Fruit fly (Drosophila melanogaster) whole organism, embryonic: ENCODE data around the gene CG44437.

Experiments used
- CG10543 ChIP-seq: fragments of 200-800 bp; sonication (Bioruptor generic); optimal IDR thresholded peaks from 3 replicates; lab custom pipeline; 2017; ENCODE audit warnings: missing biosample characterization, mild to moderate bottlenecking, missing genetic modification characterization, moderate library complexity
- CG10565 ChIP-seq: fragments of 200-800 bp; sonication (Bioruptor generic); optimal IDR thresholded peaks from 3 replicates; lab custom pipeline; 2016; ENCODE audit warnings: missing biosample characterization, mild to moderate bottlenecking, missing genetic modification characterization
- CG10979 ChIP-seq: fragments of 200-800 bp; sonication (Bioruptor generic); optimal IDR thresholded peaks from 2 replicates; lab custom pipeline; 2018; ENCODE audit warnings: missing biosample characterization, mild to moderate bottlenecking, missing genetic modification characterization, moderate library complexity
- CG12104 ChIP-seq: fragments of 200-800 bp; sonication (Bioruptor generic); optimal IDR thresholded peaks from 3 replicates; lab custom pipeline; 2016; ENCODE audit warnings: missing biosample characterization, missing genetic modification characterization
- CG12659 ChIP-seq: fragments of 200-800 bp; sonication (Bioruptor generic); optimal IDR thresholded peaks from 3 replicates; lab custom pipeline; 2017; ENCODE audit warnings: mild to moderate bottlenecking, missing biosample characterization, missing genetic modification reagents, missing genetic modification characterization
- CG14860 ChIP-seq: fragments of 200-800 bp; sonication (Bioruptor generic); IDR thresholded peaks from 3 replicates; pipeline ENCODE4 v1.3.6; 2022; ENCODE audit warnings: missing biosample characterization, missing genetic modification characterization; ENCODE audit not compliant: partially characterized antibody
- CG15073 ChIP-seq: fragments of 200-800 bp; sonication (Bioruptor generic); optimal IDR thresholded peaks from 2 replicates; lab custom pipeline; 2016; ENCODE audit warnings: missing biosample characterization, missing genetic modification characterization
- CG18262 ChIP-seq: fragments of 200-800 bp; optimal IDR thresholded peaks from 3 replicates; lab custom pipeline; 2019; ENCODE audit warnings: missing biosample characterization, mild to moderate bottlenecking, missing genetic modification characterization, moderate library complexity
- CG2199 ChIP-seq: fragments of 200-800 bp; sonication (Bioruptor generic); IDR thresholded peaks from 3 replicates; pipeline ENCODE4 v1.3.6; 2022; ENCODE audit warnings: missing biosample characterization, missing genetic modification characterization
- CG31388 ChIP-seq: fragments of 200-800 bp; sonication (Bioruptor generic); optimal IDR thresholded peaks from 2 replicates; lab custom pipeline; 2016; ENCODE audit warnings: missing biosample characterization, missing genetic modification characterization
- CG31441 ChIP-seq: fragments of 200-800 bp; sonication (Bioruptor generic); IDR thresholded peaks from 2 replicates; pipeline ENCODE4 v1.3.6; 2022; ENCODE audit warnings: missing biosample characterization, missing genetic modification characterization
- CG34422 ChIP-seq: fragments of 200-800 bp; sonication (Bioruptor generic); IDR thresholded peaks from 3 replicates; pipeline ENCODE4 v1.3.6; 2022; ENCODE audit warnings: missing biosample characterization, missing genetic modification characterization
- CG3995 ChIP-seq: fragments of 200-800 bp; sonication (Bioruptor generic); optimal IDR thresholded peaks from 3 replicates; lab custom pipeline; 2016; ENCODE audit warnings: missing biosample characterization, missing genetic modification characterization
- CG4820 ChIP-seq: fragments of 200-800 bp; sonication (Bioruptor generic); optimal IDR thresholded peaks from 3 replicates; lab custom pipeline; 2016; ENCODE audit warnings: missing biosample characterization, missing genetic modification characterization
- CG4854 ChIP-seq: fragments of 200-800 bp; sonication (Bioruptor generic); optimal IDR thresholded peaks from 2 replicates; lab custom pipeline; 2016; ENCODE audit warnings: missing biosample characterization, missing genetic modification characterization, inconsistent platforms
- CG6654 ChIP-seq: fragments of 200-800 bp; sonication (Bioruptor generic); optimal IDR thresholded peaks from 2 replicates; lab custom pipeline; 2017; ENCODE audit warnings: missing biosample characterization, mild to moderate bottlenecking, missing genetic modification characterization
- CG6689 ChIP-seq: fragments of 200-800 bp; sonication (Bioruptor generic); IDR thresholded peaks from 2 replicates; pipeline ENCODE4 v1.3.6; 2022; ENCODE audit warnings: missing biosample characterization, missing genetic modification characterization
- CG7963 ChIP-seq: fragments of 200-800 bp; sonication (Bioruptor generic); IDR thresholded peaks from 3 replicates; pipeline ENCODE4 v1.3.6; 2022; ENCODE audit warnings: missing biosample characterization, missing genetic modification characterization; ENCODE audit not compliant: partially characterized antibody
- CG9437 ChIP-seq: fragments of 200-800 bp; sonication (Bioruptor generic); optimal IDR thresholded peaks from 2 replicates; lab custom pipeline; 2018; ENCODE audit warnings: missing biosample characterization, mild to moderate bottlenecking, missing genetic modification characterization
- Chrac-16 ChIP-seq: fragments of 200-800 bp; sonication (Bioruptor generic); optimal IDR thresholded peaks from 3 replicates; lab custom pipeline; 2016; ENCODE audit warnings: missing biosample characterization, missing genetic modification characterization
- CrebB ChIP-seq: fragments of 200-800 bp; sonication (Bioruptor generic); optimal IDR thresholded peaks from 3 replicates; lab custom pipeline; 2018; ENCODE audit warnings: missing biosample characterization, mild to moderate bottlenecking, missing genetic modification characterization
- Dp ChIP-seq: fragments of 200-800 bp; sonication (Bioruptor generic); optimal IDR thresholded peaks from 2 replicates; lab custom pipeline; 2018; ENCODE audit warnings: missing biosample characterization, mild to moderate bottlenecking, missing genetic modification characterization, moderate library complexity
- Elba2 ChIP-seq: fragments of 200-800 bp; sonication (Bioruptor generic); optimal IDR thresholded peaks from 3 replicates; lab custom pipeline; 2016; ENCODE audit warnings: missing biosample characterization, missing genetic modification characterization
- Gug ChIP-seq: fragments of 200-800 bp; sonication (Bioruptor generic); IDR thresholded peaks from 4 replicates; pipeline ENCODE4 v1.3.6; 2022; ENCODE audit warnings: missing biosample characterization, missing genetic modification characterization
- HLH4C ChIP-seq: fragments of 200-800 bp; sonication (Bioruptor generic); IDR thresholded peaks from 3 replicates; pipeline ENCODE4 v1.3.6; 2022; ENCODE audit warnings: missing biosample characterization, missing genetic modification characterization; ENCODE audit not compliant: partially characterized antibody
- Hmr ChIP-seq: fragments of 200-800 bp; sonication (Bioruptor generic); optimal IDR thresholded peaks from 3 replicates; lab custom pipeline; 2017; ENCODE audit warnings: mild to moderate bottlenecking, missing biosample characterization, missing genetic modification reagents, missing genetic modification characterization
- Nf-YB ChIP-seq: fragments of 200-800 bp; sonication (Bioruptor generic); optimal IDR thresholded peaks from 3 replicates; lab custom pipeline; 2019; ENCODE audit warnings: missing biosample characterization, mild to moderate bottlenecking, missing genetic modification characterization, moderate library complexity
- NfI ChIP-seq: fragments of 200-800 bp; sonication (Bioruptor generic); optimal IDR thresholded peaks from 3 replicates; lab custom pipeline; 2018; ENCODE audit warnings: missing biosample characterization, mild to moderate bottlenecking, missing genetic modification characterization, moderate library complexity
- Poxn ChIP-seq: fragments of 200-800 bp; sonication (Bioruptor generic); IDR thresholded peaks from 2 replicates; pipeline ENCODE4 v1.3.6; 2022; ENCODE audit warnings: missing biosample characterization, missing genetic modification characterization
- Scr ChIP-seq: fragments of 200-800 bp; sonication (Bioruptor generic); IDR thresholded peaks from 2 replicates; pipeline ENCODE4 v1.3.6; 2022; ENCODE audit warnings: missing biosample characterization, missing genetic modification characterization; ENCODE audit not compliant: partially characterized antibody
- Sry-β ChIP-seq: fragments of 200-800 bp; sonication (Bioruptor generic); optimal IDR thresholded peaks from 2 replicates; lab custom pipeline; 2018; ENCODE audit warnings: missing biosample characterization, mild to moderate bottlenecking, missing genetic modification characterization, moderate library complexity
- Tbp ChIP-seq: fragments of >200 bp; optimal IDR thresholded peaks from 2 replicates; lab custom pipeline; 2018; ENCODE audit warnings: missing biosample characterization, missing genetic modification characterization
- chinmo ChIP-seq: fragments of 200-800 bp; sonication (Bioruptor generic); IDR thresholded peaks from 4 replicates; pipeline ENCODE4 v1.3.6; 2022; ENCODE audit warnings: missing biosample characterization, missing genetic modification characterization; ENCODE audit not compliant: partially characterized antibody
- emc ChIP-seq: fragments of 200-800 bp; sonication (Bioruptor generic); optimal IDR thresholded peaks from 2 replicates; lab custom pipeline; 2016; ENCODE audit warnings: missing biosample characterization, missing genetic modification characterization
- fd102C ChIP-seq: fragments of 200-800 bp; sonication (Bioruptor generic); optimal IDR thresholded peaks from 2 replicates; lab custom pipeline; 2018; ENCODE audit warnings: missing biosample characterization, mild to moderate bottlenecking, missing genetic modification characterization, moderate library complexity
- gcm ChIP-seq: fragments of 200-800 bp; sonication (Bioruptor generic); optimal IDR thresholded peaks from 2 replicates; lab custom pipeline; 2019; ENCODE audit warnings: missing biosample characterization, mild to moderate bottlenecking, missing genetic modification characterization, moderate library complexity
- h ChIP-seq: fragments of >200 bp; optimal IDR thresholded peaks from 2 replicates; lab custom pipeline; 2017
- lov ChIP-seq, 2 experiments: fragments of 200-800 bp in 1 of 2; fragments of >200 bp in 1 of 2; sonication (Bioruptor generic) in 1 of 2; IDR thresholded peaks in 1 of 2; optimal IDR thresholded peaks in 1 of 2; 2 replicates in 1 of 2; 3 replicates in 1 of 2; pipeline versions ENCODE4 v1.3.6 to Lab custom; 2017 to 2022; ENCODE audit warnings: missing biosample characterization in 1 of 2, missing genetic modification characterization in 1 of 2
- nerfin-1 ChIP-seq: fragments of 200-800 bp; sonication (Bioruptor generic); optimal IDR thresholded peaks from 3 replicates; lab custom pipeline; 2019; ENCODE audit warnings: missing biosample characterization, mild to moderate bottlenecking, missing genetic modification characterization, moderate library complexity
- p53 ChIP-seq: fragments of 200-800 bp; sonication (Bioruptor generic); optimal IDR thresholded peaks from 2 replicates; lab custom pipeline; 2016; ENCODE audit warnings: missing biosample characterization, missing genetic modification characterization
- pita ChIP-seq: fragments of 200-800 bp; sonication (Bioruptor generic); optimal IDR thresholded peaks from 2 replicates; lab custom pipeline; 2017; ENCODE audit warnings: missing biosample characterization, mild to moderate bottlenecking, missing genetic modification characterization
- pum ChIP-seq: fragments of 200-800 bp; sonication (Bioruptor generic); optimal IDR thresholded peaks from 2 replicates; lab custom pipeline; 2016; ENCODE audit warnings: missing biosample characterization, missing genetic modification characterization
- run ChIP-seq: fragments of 200-800 bp; sonication (Bioruptor generic); optimal IDR thresholded peaks from 3 replicates; lab custom pipeline; 2018; ENCODE audit warnings: missing biosample characterization, mild to moderate bottlenecking, missing genetic modification characterization
- sim ChIP-seq: fragments of 200-800 bp; sonication (Bioruptor generic); IDR thresholded peaks from 2 replicates; pipeline ENCODE4 v1.3.6; 2022; ENCODE audit warnings: missing biosample characterization, missing genetic modification characterization
- sug ChIP-seq: fragments of 200-800 bp; optimal IDR thresholded peaks from 2 replicates; lab custom pipeline; 2019; ENCODE audit warnings: missing biosample characterization, mild to moderate bottlenecking, missing genetic modification characterization, moderate library complexity
- tll ChIP-seq, 2 experiments: fragments of 200-800 bp in 1 of 2; fragments of >200 bp in 1 of 2; sonication (Bioruptor generic) in 1 of 2; optimal IDR thresholded peaks; 2 replicates each; lab custom pipeline; 2017 to 2019; ENCODE audit warnings: missing biosample characterization in 2 of 2, missing genetic modification characterization in 2 of 2, mild to moderate bottlenecking in 1 of 2, moderate library complexity in 1 of 2
- usp ChIP-seq: fragments of >200 bp; optimal IDR thresholded peaks from 2 replicates; lab custom pipeline; 2017; ENCODE audit warnings: missing biosample characterization, missing genetic modification characterization

Gene CG44437

DNA sequence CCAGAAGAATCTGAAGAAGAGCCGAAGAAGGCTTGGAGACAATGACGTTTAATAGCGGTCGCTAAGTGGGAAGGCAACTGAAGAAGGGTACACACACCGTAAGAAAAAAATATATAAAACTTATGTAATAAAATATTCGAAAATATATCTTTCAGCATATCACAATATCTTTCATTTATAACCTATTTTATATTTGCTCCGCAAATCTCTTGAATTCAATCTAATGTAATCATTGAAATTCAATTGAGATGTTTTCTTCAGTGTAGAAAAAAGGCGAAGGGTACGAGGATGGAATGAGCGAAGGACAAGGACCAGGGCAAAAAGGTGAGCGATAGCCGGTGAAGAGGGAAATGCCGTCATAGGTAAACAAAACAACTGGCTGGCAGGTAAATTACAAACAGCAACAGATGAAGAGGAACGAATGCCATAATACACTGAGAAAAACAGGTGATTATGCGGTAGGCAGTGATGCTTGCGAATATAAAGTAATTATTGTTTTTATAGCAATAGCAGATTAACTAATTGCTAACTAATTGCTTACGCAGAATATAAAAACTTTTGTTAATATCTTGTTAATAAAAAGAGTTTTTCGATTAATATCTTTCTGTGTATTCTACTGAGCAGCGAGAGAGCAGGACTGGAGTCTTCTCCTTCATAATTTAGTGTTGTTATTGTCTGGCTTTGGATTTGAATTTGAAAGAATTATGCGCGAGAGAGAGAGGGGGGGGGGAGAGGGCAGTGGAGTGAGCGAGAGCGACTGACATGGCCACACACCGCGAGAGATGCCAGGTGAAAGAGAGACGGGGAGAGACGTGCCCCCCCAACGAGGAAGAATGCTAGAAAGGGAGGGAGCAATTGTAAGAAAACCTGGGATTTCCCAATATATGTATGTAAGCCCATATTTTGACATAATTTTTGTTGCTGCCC is 32.0 kb upstream of the CG44437 start (continued):
- TF ChIP-seq run (tag; lab: Kevin White, UChicago): no peak
- TF ChIP-seq p53 (GFP tag; lab: Kevin White, UChicago): peak; percentile 36
- peak; percentile 86 for TF ChIP-seq nerfin-1 (tag; lab: Kevin White, UChicago)
- TF ChIP-seq CG10979 (tag; lab: Kevin White, UChicago): peak; percentile 97
- TF ChIP-seq CG12104 (GFP tag; lab: Kevin White, UChicago): peak; percentile 66
- TF ChIP-seq HLH4C: no peak
- peak; percentile 69 for TF ChIP-seq Gug (GFP tag; lab: Robert Waterston, UW)
- peak; percentile 70 for TF ChIP-seq CG9437 (GFP tag; lab: Kevin White, UChicago)
- no peak for TF ChIP-seq CG10565 (GFP tag; lab: Kevin White, UChicago)
- TF ChIP-seq CG31441 (GFP tag; lab: Robert Waterston, UW): peak; percentile 89
- TF ChIP-seq pita: no peak
- TF ChIP-seq sim (GFP tag; lab: Robert Waterston, UW): peak; percentile 78; the same call in 1 of the 2 replicates
- TF ChIP-seq sug (tag; lab: Kevin White, UChicago): peak; percentile 34
- TF ChIP-seq CG4854 (GFP tag; lab: Kevin White, UChicago): peak; percentile 71
- no peak for TF ChIP-seq CG10543 (GFP tag; lab: Kevin White, UChicago)
- peak; percentile 76 for TF ChIP-seq CG12659 (GFP tag; lab: Kevin White, UChicago)
- TF ChIP-seq CG18262 (tag; lab: Kevin White, UChicago): peak; percentile 92
- peak; percentile 84 for TF ChIP-seq Chrac-16 (GFP tag; lab: Kevin White, UChicago)
- TF ChIP-seq CG34422: peak; percentile 85
- no peak for TF ChIP-seq emc
- TF ChIP-seq CG7963 (GFP tag; lab: Robert Waterston, UW): no peak
- TF ChIP-seq fd102C (GFP tag; lab: Kevin White, UChicago): peak; percentile 83
- TF ChIP-seq Poxn: no peak
- TF ChIP-seq NfI (GFP tag; lab: Kevin White, UChicago): peak; percentile 54
- peak; percentile 46 for TF ChIP-seq CG15073 (GFP tag; lab: Kevin White, UChicago)
- peak in 1 of 2 experiments; percentile 94 for TF ChIP-seq tll (GFP tag; optimal IDR thresholded peaks at IDR 0.05; lab: Kevin White, UChicago)
- no peak for TF ChIP-seq lov (optimal IDR thresholded peaks at IDR 0.05; lab: Kevin White, UChicago)
- TF ChIP-seq lov (GFP tag; IDR thresholded peaks at IDR 0.05; lab: Robert Waterston, UW): peak; percentile 89
- TF ChIP-seq Tbp (GFP tag; lab: Kevin White, UChicago): no peak
- TF ChIP-seq Dp (GFP tag; lab: Kevin White, UChicago): no peak
- peak; percentile 74 for TF ChIP-seq gcm (GFP tag; lab: Kevin White, UChicago)
- TF ChIP-seq CG14860: no peak
- no peak for TF ChIP-seq h (lab: Kevin White, UChicago)
- peak; percentile 89 for TF ChIP-seq pum (GFP tag; lab: Kevin White, UChicago)
- no peak for TF ChIP-seq chinmo
- peak; percentile 65 for TF ChIP-seq Nf-YB (GFP tag; lab: Kevin White, UChicago)
- TF ChIP-seq CG3995 (GFP tag; lab: Kevin White, UChicago): no peak
- TF ChIP-seq CG6654: peak; percentile 48
- peak; percentile 42 for TF ChIP-seq Sry-β (GFP tag; lab: Kevin White, UChicago)
- peak; percentile 61 for TF ChIP-seq CG31388
- TF ChIP-seq Scr (GFP tag; lab: Robert Waterston, UW): no peak
- peak; percentile 38 for TF ChIP-seq Hmr (GFP tag; lab: Kevin White, UChicago)
- TF ChIP-seq CG6689 (GFP tag; lab: Robert Waterston, UW): peak; percentile 87
- 0 out of 3 replicates have a peak, but pooled peaks have one; percentile 44 for TF ChIP-seq CG2199 (GFP tag; lab: Robert Waterston, UW)
- TF ChIP-seq Elba2 (GFP tag; lab: Kevin White, UChicago): peak; percentile 80
- no peak for TF ChIP-seq usp (GFP tag; lab: Kevin White, UChicago)
- TF ChIP-seq CG4820 (GFP tag; lab: Kevin White, UChicago): peak; percentile 89
- peak; percentile 55 for TF ChIP-seq CrebB (tag; lab: Kevin White, UChicago)
